Fruit fly (Drosophila melanogaster) whole organism, embryonic: Measurements from ENCODE around the gene Fdx1.

Source experiments
- Ada2b ChIP-seq: fragments of 200-800 bp; sonication (Bioruptor generic); IDR thresholded peaks from 2 replicates; pipeline ENCODE4 v1.3.6; 2022; ENCODE audit warnings: missing biosample characterization, missing genetic modification characterization
- Awh ChIP-seq: fragments of 200-800 bp; sonication (Bioruptor generic); IDR thresholded peaks from 2 replicates; pipeline ENCODE4, ENCODE4 v1.3.6; 2022; ENCODE audit warnings: missing biosample characterization, missing genetic modification characterization
- CG10654 ChIP-seq: fragments of 200-800 bp; sonication (Bioruptor generic); optimal IDR thresholded peaks from 2 replicates; lab custom pipeline; 2016; ENCODE audit warnings: missing biosample characterization, missing genetic modification characterization
- CG11504 ChIP-seq: fragments of 200-800 bp; sonication (Bioruptor generic); optimal IDR thresholded peaks from 3 replicates; lab custom pipeline; 2019; ENCODE audit warnings: missing biosample characterization, mild to moderate bottlenecking, missing genetic modification characterization, moderate library complexity
- CG13424 ChIP-seq: fragments of 200-800 bp; sonication (Bioruptor generic); optimal IDR thresholded peaks from 2 replicates; lab custom pipeline; 2019; ENCODE audit warnings: missing biosample characterization, mild to moderate bottlenecking, missing genetic modification characterization, moderate library complexity
- CG14710 ChIP-seq: fragments of 200-800 bp; sonication (Bioruptor generic); optimal IDR thresholded peaks from 3 replicates; lab custom pipeline; 2019; ENCODE audit warnings: missing biosample characterization, mild to moderate bottlenecking, missing genetic modification characterization, moderate library complexity
- CG1529 ChIP-seq: fragments of 200-800 bp; sonication (Bioruptor generic); optimal IDR thresholded peaks from 3 replicates; lab custom pipeline; 2018; ENCODE audit warnings: missing biosample characterization, missing genetic modification characterization
- CG2199 ChIP-seq: fragments of 200-800 bp; sonication (Bioruptor generic); IDR thresholded peaks from 3 replicates; pipeline ENCODE4 v1.3.6; 2022; ENCODE audit warnings: missing biosample characterization, missing genetic modification characterization
- CG2202 ChIP-seq: fragments of 200-800 bp; sonication (Bioruptor generic); optimal IDR thresholded peaks from 2 replicates; lab custom pipeline; 2018; ENCODE audit warnings: missing biosample characterization, mild to moderate bottlenecking, missing genetic modification characterization
- CG2678 ChIP-seq: fragments of 200-800 bp; sonication (Bioruptor generic); optimal IDR thresholded peaks from 3 replicates; lab custom pipeline; 2019; ENCODE audit warnings: missing biosample characterization, mild to moderate bottlenecking, missing genetic modification characterization, moderate library complexity
- CG31388 ChIP-seq: fragments of 200-800 bp; sonication (Bioruptor generic); optimal IDR thresholded peaks from 2 replicates; lab custom pipeline; 2016; ENCODE audit warnings: missing biosample characterization, missing genetic modification characterization
- CG3847 ChIP-seq: fragments of 200-800 bp; sonication (Bioruptor generic); IDR thresholded peaks from 2 replicates; pipeline ENCODE4 v1.3.6; 2022; ENCODE audit warnings: missing biosample characterization, missing genetic modification characterization
- CG4328 ChIP-seq: fragments of 200-800 bp; sonication (Bioruptor generic); optimal IDR thresholded peaks from 3 replicates; lab custom pipeline; 2017; ENCODE audit warnings: missing biosample characterization, missing genetic modification reagents, missing genetic modification characterization
- CG4404 ChIP-seq: fragments of 200-800 bp; sonication (Bioruptor generic); IDR thresholded peaks from 2 replicates; pipeline ENCODE4 v1.3.6; 2022; ENCODE audit warnings: missing biosample characterization, missing genetic modification characterization
- CG4617 ChIP-seq: fragments of 200-800 bp; sonication (Bioruptor generic); optimal IDR thresholded peaks from 3 replicates; lab custom pipeline; 2016; ENCODE audit warnings: missing biosample characterization, missing genetic modification characterization, borderline replicate concordance
- CG6254 ChIP-seq: fragments of 200-800 bp; sonication (Bioruptor generic); optimal IDR thresholded peaks from 3 replicates; lab custom pipeline; 2017; ENCODE audit warnings: mild to moderate bottlenecking, missing biosample characterization, missing genetic modification reagents, missing genetic modification characterization
- CG7963 ChIP-seq: fragments of 200-800 bp; sonication (Bioruptor generic); IDR thresholded peaks from 3 replicates; pipeline ENCODE4 v1.3.6; 2022; ENCODE audit warnings: missing biosample characterization, missing genetic modification characterization; ENCODE audit not compliant: partially characterized antibody
- CG8924 ChIP-seq: fragments of 200-800 bp; optimal IDR thresholded peaks from 3 replicates; lab custom pipeline; 2019; ENCODE audit warnings: missing biosample characterization, mild to moderate bottlenecking, missing genetic modification characterization, moderate library complexity
- Dad ChIP-seq: fragments of 200-800 bp; sonication (Bioruptor generic); optimal IDR thresholded peaks from 3 replicates; lab custom pipeline; 2016; ENCODE audit warnings: missing biosample characterization, missing genetic modification characterization
- Drgx ChIP-seq: fragments of 200-800 bp; sonication (Bioruptor generic); IDR thresholded peaks from 2 replicates; pipeline ENCODE4 v1.3.6; 2022; ENCODE audit warnings: missing biosample characterization, missing genetic modification characterization
- E2f2 ChIP-seq: fragments of 200-800 bp; sonication (Bioruptor generic); IDR thresholded peaks from 2 replicates; pipeline ENCODE4 v1.3.6; 2022; ENCODE audit warnings: missing biosample characterization, missing genetic modification characterization
- Fer1 ChIP-seq: fragments of 200-800 bp; sonication (Bioruptor generic); optimal IDR thresholded peaks from 2 replicates; lab custom pipeline; 2017; ENCODE audit warnings: missing biosample characterization, mild to moderate bottlenecking, missing genetic modification characterization
- GATAe ChIP-seq: fragments of 200-800 bp; sonication (Bioruptor generic); conservative IDR thresholded peaks from 2 replicates; pipeline ENCODE4 v1.3.6; 2022; ENCODE audit warnings: missing biosample characterization, missing genetic modification characterization
- H2.0 ChIP-seq: fragments of 200-800 bp; sonication (Bioruptor generic); IDR thresholded peaks from 2 replicates; pipeline ENCODE4 v1.3.6; 2022; ENCODE audit warnings: missing biosample characterization, missing genetic modification characterization
- HmgD ChIP-seq: fragments of 200-800 bp; sonication (Bioruptor generic); optimal IDR thresholded peaks from 3 replicates; lab custom pipeline; 2016; ENCODE audit warnings: missing biosample characterization, missing genetic modification characterization
- HmgZ ChIP-seq: fragments of 200-800 bp; sonication (Bioruptor generic); optimal IDR thresholded peaks from 2 replicates; lab custom pipeline; 2018; ENCODE audit warnings: missing biosample characterization, mild to moderate bottlenecking, missing genetic modification characterization
- Hr3 ChIP-seq: fragments of 200-800 bp; sonication (Bioruptor generic); optimal IDR thresholded peaks from 3 replicates; lab custom pipeline; 2016; ENCODE audit warnings: missing biosample characterization, missing genetic modification characterization
- Hr51 ChIP-seq, 2 experiments: fragments of 200-800 bp; sonication (Bioruptor generic); optimal IDR thresholded peaks; 2 replicates in 1 of 2; 3 replicates in 1 of 2; lab custom pipeline; 2016 to 2018; ENCODE audit warnings: missing biosample characterization in 2 of 2, missing genetic modification characterization in 2 of 2, mild to moderate bottlenecking in 1 of 2, moderate library complexity in 1 of 2
- Neu2 ChIP-seq: fragments of 200-800 bp; sonication (Bioruptor generic); optimal IDR thresholded peaks from 3 replicates; lab custom pipeline; 2016; ENCODE audit warnings: missing biosample characterization, missing genetic modification characterization, borderline replicate concordance
- Optix ChIP-seq: fragments of 200-800 bp; sonication (Bioruptor generic); IDR thresholded peaks from 3 replicates; pipeline ENCODE4 v1.3.6; 2022; ENCODE audit warnings: missing biosample characterization, missing genetic modification characterization
- Rfx ChIP-seq: fragments of 200-800 bp; sonication (Bioruptor generic); IDR thresholded peaks from 2 replicates; pipeline ENCODE4 v1.3.6; 2022; ENCODE audit warnings: missing biosample characterization, missing genetic modification characterization
- Sry-β ChIP-seq: fragments of 200-800 bp; sonication (Bioruptor generic); optimal IDR thresholded peaks from 2 replicates; lab custom pipeline; 2018; ENCODE audit warnings: missing biosample characterization, mild to moderate bottlenecking, missing genetic modification characterization, moderate library complexity
- Tbp ChIP-seq: fragments of >200 bp; optimal IDR thresholded peaks from 2 replicates; lab custom pipeline; 2018; ENCODE audit warnings: missing biosample characterization, missing genetic modification characterization
- Vsx1 ChIP-seq: fragments of 200-800 bp; sonication (Bioruptor generic); optimal IDR thresholded peaks from 2 replicates; lab custom pipeline; 2017; ENCODE audit warnings: missing biosample characterization, mild to moderate bottlenecking, missing genetic modification characterization, missing genetic modification reagents
- Xrp1 ChIP-seq: fragments of 200-800 bp; sonication (Bioruptor generic); IDR thresholded peaks from 2 replicates; pipeline ENCODE4 v1.3.6; 2022; ENCODE audit warnings: missing biosample characterization, missing genetic modification characterization
- amos ChIP-seq: fragments of 200-800 bp; sonication (Bioruptor generic); IDR thresholded peaks from 2 replicates; pipeline ENCODE4 v1.3.6; 2022; ENCODE audit warnings: missing biosample characterization, missing genetic modification characterization; ENCODE audit not compliant: partially characterized antibody
- dpn ChIP-seq, 2 experiments: fragments of 200-800 bp; sonication (Bioruptor generic); optimal IDR thresholded peaks; 3 replicates each; lab custom pipeline; 2016; ENCODE audit warnings: missing biosample characterization in 2 of 2, missing genetic modification characterization in 2 of 2
- dysf ChIP-seq: fragments of 200-800 bp; sonication (Bioruptor generic); IDR thresholded peaks from 3 replicates; pipeline ENCODE4 v1.3.6; 2022; ENCODE audit warnings: missing biosample characterization, missing genetic modification characterization
- fd3F ChIP-seq: fragments of 200-800 bp; sonication (Bioruptor generic); optimal IDR thresholded peaks from 2 replicates; lab custom pipeline; 2018; ENCODE audit warnings: missing biosample characterization, mild to moderate bottlenecking, missing genetic modification characterization, moderate library complexity
- gt ChIP-seq: fragments of 200-800 bp; sonication (Bioruptor generic); IDR thresholded peaks from 2 replicates; pipeline ENCODE4 v1.3.6; 2022; ENCODE audit warnings: missing biosample characterization, missing genetic modification characterization
- jumu ChIP-seq: fragments of 200-800 bp; sonication (Bioruptor generic); optimal IDR thresholded peaks from 3 replicates; lab custom pipeline; 2016; ENCODE audit warnings: missing biosample characterization, missing genetic modification characterization
- kah ChIP-seq: fragments of 200-800 bp; sonication (Bioruptor generic); optimal IDR thresholded peaks from 2 replicates; lab custom pipeline; 2018; ENCODE audit warnings: missing biosample characterization, mild to moderate bottlenecking, missing genetic modification characterization
- scrt ChIP-seq: fragments of 200-800 bp; sonication (Bioruptor generic); optimal IDR thresholded peaks from 2 replicates; lab custom pipeline; 2018; ENCODE audit warnings: missing biosample characterization, mild to moderate bottlenecking, missing genetic modification characterization, moderate library complexity
- stwl ChIP-seq: fragments of 200-800 bp; sonication (Bioruptor generic); optimal IDR thresholded peaks from 3 replicates; lab custom pipeline; 2018; ENCODE audit warnings: missing biosample characterization, mild to moderate bottlenecking, missing genetic modification characterization, moderate library complexity
- tap ChIP-seq: fragments of 200-800 bp; optimal IDR thresholded peaks from 3 replicates; lab custom pipeline; 2019; ENCODE audit warnings: missing biosample characterization, mild to moderate bottlenecking, missing genetic modification characterization, moderate library complexity
- tgo ChIP-seq: fragments of 200-800 bp; sonication (Bioruptor generic); IDR thresholded peaks from 3 replicates; pipeline ENCODE4 v1.3.6; 2022; ENCODE audit warnings: missing biosample characterization, missing genetic modification characterization
- tup ChIP-seq: fragments of 200-800 bp; sonication (Bioruptor generic); optimal IDR thresholded peaks from 2 replicates; lab custom pipeline; 2016; ENCODE audit warnings: missing biosample characterization, mild to moderate bottlenecking, missing genetic modification characterization, moderate library complexity
- vvl ChIP-seq: fragments of 200-800 bp; sonication (Bioruptor generic); IDR thresholded peaks from 2 replicates; pipeline ENCODE4 v1.3.6; 2022; ENCODE audit warnings: missing biosample characterization, missing genetic modification characterization

Gene Fdx1

dm6 chr3L:9358713-9359040, 12.4 kb downstream of the Fdx1 start, which contains the start of the genes UGP and Svip (continued):
- TF ChIP-seq CG8924 (tag; lab: Kevin White, UChicago) (peak; percentile 44), CG2678 (tag; lab: Kevin White, UChicago) (peak; percentile 1), E2f2 (GFP tag; lab: Robert Waterston, UW) (peak; percentile 30; the same call in 1 of the 2 replicates), stwl (tag; lab: Kevin White, UChicago) (peak; percentile 16)

dm6 chr3L:9357830-9358712, 13.0 kb downstream of the Fdx1 start:
- TF ChIP-seq HmgD (GFP tag; lab: Kevin White, UChicago) = no peak
- no peak for TF ChIP-seq H2.0
- TF ChIP-seq CG31388 (GFP tag; lab: Kevin White, UChicago) = no peak
- no peak for TF ChIP-seq dpn (GFP tag; optimal IDR thresholded peaks at IDR 0.05; lab: Kevin White, UChicago)
- no peak for TF ChIP-seq tap (tag; lab: Kevin White, UChicago)
- no peak for TF ChIP-seq CG13424 (tag; lab: Kevin White, UChicago)
- TF ChIP-seq Hr51 (GFP tag; optimal IDR thresholded peaks at IDR 0.05; lab: Kevin White, UChicago) = no peak
- TF ChIP-seq Awh = no peak
- no peak for TF ChIP-seq Optix (GFP tag; lab: Robert Waterston, UW)
- TF ChIP-seq CG4617 (GFP tag; lab: Kevin White, UChicago) = no peak
- TF ChIP-seq Sry-β (GFP tag; lab: Kevin White, UChicago) = no peak
- no peak for TF ChIP-seq gt
- peak; percentile 75 for TF ChIP-seq Vsx1 (GFP tag; lab: Kevin White, UChicago)
- TF ChIP-seq Ada2b (GFP tag; lab: Robert Waterston, UW) = no peak
- TF ChIP-seq Fer1 (GFP tag; lab: Kevin White, UChicago) = no peak
- no peak for TF ChIP-seq tup (GFP tag; lab: Kevin White, UChicago)
- no peak for TF ChIP-seq dysf (GFP tag; lab: Robert Waterston, UW)
- no peak for TF ChIP-seq CG3847 (GFP tag; lab: Robert Waterston, UW)
- no peak for TF ChIP-seq CG11504
- TF ChIP-seq Neu2 (GFP tag; lab: Kevin White, UChicago) = no peak
- TF ChIP-seq amos (GFP tag; lab: Robert Waterston, UW) = peak; percentile 16; the same call in 1 of the 2 replicates
- no peak for TF ChIP-seq CG4328 (GFP tag; lab: Kevin White, UChicago)
- TF ChIP-seq Hr3 (GFP tag; lab: Kevin White, UChicago) = no peak
- TF ChIP-seq CG1529 (GFP tag; lab: Kevin White, UChicago) = no peak
- TF ChIP-seq CG4404 (GFP tag; lab: Robert Waterston, UW) = no peak
- no peak for TF ChIP-seq vvl (GFP tag; lab: Robert Waterston, UW)
- 0 out of 2 replicates have a peak, but pooled peaks have one; percentile 13 for TF ChIP-seq Rfx (GFP tag; lab: Robert Waterston, UW)
- TF ChIP-seq tgo (GFP tag; lab: Robert Waterston, UW) = no peak
- no peak for TF ChIP-seq CG7963 (GFP tag; lab: Robert Waterston, UW)
- no peak for TF ChIP-seq fd3F
- TF ChIP-seq Drgx (GFP tag; lab: Robert Waterston, UW) = peak; percentile 44; the same call in 1 of the 2 replicates
- no peak for TF ChIP-seq jumu (GFP tag; lab: Kevin White, UChicago)
- TF ChIP-seq CG10654 (GFP tag; lab: Kevin White, UChicago) = no peak
- peak; percentile 20 for TF ChIP-seq kah (GFP tag; lab: Kevin White, UChicago)
- TF ChIP-seq CG6254 (GFP tag; lab: Kevin White, UChicago) = peak; percentile 3
- TF ChIP-seq CG2199 (GFP tag; lab: Robert Waterston, UW) = no peak
- TF ChIP-seq GATAe (GFP tag; lab: Robert Waterston, UW) = no peak
- peak; percentile 49 for TF ChIP-seq scrt (GFP tag; lab: Kevin White, UChicago)
- no peak for TF ChIP-seq CG2202 (tag; lab: Kevin White, UChicago)
- no peak for TF ChIP-seq Tbp
- TF ChIP-seq Dad (GFP tag; lab: Kevin White, UChicago) = no peak
- TF ChIP-seq HmgZ (tag; lab: Kevin White, UChicago) = peak; percentile 15
- no peak for TF ChIP-seq CG14710 (tag; lab: Kevin White, UChicago)
- no peak for TF ChIP-seq Xrp1 (GFP tag; lab: Robert Waterston, UW)
